Worm (Caenorhabditis elegans) whole organism, late embryonic: Measurements from ENCODE around the gene Y57G11A.5.

Source experiments
- ama-1 ChIP-seq: fragments of 150-350 bp; optimal IDR thresholded peaks from 2 replicates; lab custom pipeline; 2014
- hlh-13 ChIP-seq: fragments of 200-800 bp; sonication (Bioruptor generic); optimal IDR thresholded peaks from 2 replicates; lab custom pipeline; 2018; ENCODE audit warnings: mild to moderate bottlenecking, missing genetic modification characterization, missing compliant biosample characterization

DNA sequence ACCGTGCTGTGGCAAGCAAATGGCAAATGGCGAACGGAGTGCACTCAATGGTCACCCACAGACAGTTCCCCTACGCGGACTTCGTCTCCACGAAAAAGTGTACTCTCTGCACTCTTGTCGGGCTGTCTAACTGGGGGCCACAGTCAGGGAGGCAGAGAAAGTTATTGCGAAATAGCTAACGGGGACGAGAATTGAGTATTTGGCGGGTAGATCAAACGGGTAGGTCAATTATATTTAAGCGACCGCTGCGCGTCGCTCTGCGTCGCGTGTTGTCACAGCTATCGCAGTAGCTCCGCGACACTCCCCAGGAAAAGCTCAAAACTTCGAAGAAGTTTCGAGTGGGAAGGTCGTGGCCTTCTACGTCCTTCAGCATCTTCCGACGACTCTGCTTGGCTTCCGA is 20.1 kb upstream of the Y57G11A.5 start:
- TF ChIP-seq hlh-13 = no peak
- no peak for TF ChIP-seq ama-1 (lab: Kevin White, UChicago)
